Worm (Caenorhabditis elegans): ENCODE measurements around the gene msh-5.
A peak's percentile ranks its signal among the peaks of the same experiment; 100 is the strongest.

Gene msh-5

ce11 chrIV:13190075-13190474, 35.0 kb downstream of the msh-5 start:
- TF ChIP-seq fos-1 (tag; optimal IDR thresholded peaks at IDR 0.05), result no peak
- no peak for TF ChIP-seq sem-4 (tag; optimal IDR thresholded peaks at IDR 0.05)
- no peak for TF ChIP-seq lin-11 (tag; optimal IDR thresholded peaks at IDR 0.05)
- no peak for TF ChIP-seq nhr-10 (tag; optimal IDR thresholded peaks at IDR 0.05)
- TF ChIP-seq ama-1 (optimal IDR thresholded peaks at IDR 0.05), result no peak
- no peak for TF ChIP-seq unc-39 (tag; optimal IDR thresholded peaks at IDR 0.05)
- TF ChIP-seq ztf-11 (tag; optimal IDR thresholded peaks at IDR 0.05), result no peak
- no peak for TF ChIP-seq unc-55 (GFP tag; optimal IDR thresholded peaks at IDR 0.05)
- TF ChIP-seq aly-2 (tag; optimal IDR thresholded peaks at IDR 0.05), result no peak
- no peak for TF ChIP-seq peb-1 (tag; optimal IDR thresholded peaks at IDR 0.05)
- TF ChIP-seq elt-1 (tag; optimal IDR thresholded peaks at IDR 0.05), result no peak
- TF ChIP-seq unc-62 (GFP tag; optimal IDR thresholded peaks at IDR 0.05), result no peak
- TF ChIP-seq nhr-129 (tag; optimal IDR thresholded peaks at IDR 0.05), result no peak
- no peak for TF ChIP-seq mbf-1 (tag; optimal IDR thresholded peaks at IDR 0.05)
- TF ChIP-seq nhr-6 (tag; optimal IDR thresholded peaks at IDR 0.05), result no peak

ce11 chrIV:13193239-13193638, 38.2 kb downstream of the msh-5 start, which contains the start of gene F58D2.5:
Gene F58D2.5, minus strand, starts transcription at chrIV:13193339.
- no peak for TF ChIP-seq F13H6.1 (tag; optimal IDR thresholded peaks at IDR 0.05)
- no peak for TF ChIP-seq elt-3 (tag; optimal IDR thresholded peaks at IDR 0.05)
- TF ChIP-seq lin-13 (GFP tag; optimal IDR thresholded peaks at IDR 0.05), result no peak
- no peak for TF ChIP-seq mab-5 (tag; optimal IDR thresholded peaks at IDR 0.05)
- no peak for TF ChIP-seq zag-1 (tag; optimal IDR thresholded peaks at IDR 0.05)
- TF ChIP-seq fos-1 (tag; optimal IDR thresholded peaks at IDR 0.05), result no peak
- TF ChIP-seq nhr-11 (tag; optimal IDR thresholded peaks at IDR 0.05), result no peak
- TF ChIP-seq C34F6.9 (tag; optimal IDR thresholded peaks at IDR 0.05), result no peak
- TF ChIP-seq sma-3 (GFP tag; optimal IDR thresholded peaks at IDR 0.05), result no peak
- TF ChIP-seq snpc-4 (tag; optimal IDR thresholded peaks at IDR 0.05), result no peak
- no peak for TF ChIP-seq elt-1 (tag; optimal IDR thresholded peaks at IDR 0.05)
- TF ChIP-seq dmd-4 (tag; optimal IDR thresholded peaks at IDR 0.05), result no peak
- TF ChIP-seq peb-1 (tag; optimal IDR thresholded peaks at IDR 0.05), result no peak
- no peak for TF ChIP-seq ceh-82 (tag; optimal IDR thresholded peaks at IDR 0.05)
- no peak for TF ChIP-seq ztf-11 (tag; optimal IDR thresholded peaks at IDR 0.05)
- TF ChIP-seq mbf-1 (tag; optimal IDR thresholded peaks at IDR 0.05), result no peak
- no peak for TF ChIP-seq unc-39 (tag; optimal IDR thresholded peaks at IDR 0.05)
- no peak for TF ChIP-seq sem-4 (tag; optimal IDR thresholded peaks at IDR 0.05)
- no peak for TF ChIP-seq ama-1 (optimal IDR thresholded peaks at IDR 0.05)

DNA sequence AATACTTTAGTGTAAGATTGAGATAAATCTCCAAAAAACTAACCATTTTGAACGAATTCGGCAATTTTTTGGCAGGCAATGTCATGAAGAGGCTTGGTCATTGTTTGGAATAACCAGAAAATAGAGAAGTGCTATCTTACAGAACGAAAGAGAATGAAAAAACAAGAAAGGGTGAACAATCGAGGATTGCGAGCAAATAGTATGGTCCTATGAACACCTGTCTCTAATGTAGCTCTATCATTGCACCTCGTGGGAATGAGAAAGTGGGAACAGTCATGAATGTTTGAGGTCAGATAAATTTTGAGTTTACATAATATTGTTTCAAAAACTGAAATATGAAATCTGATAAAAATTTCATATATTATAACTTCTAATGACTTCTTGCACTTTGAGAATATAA, 42.2 kb downstream of the msh-5 start, which contains the start of gene C48D1.1:
C48D1.1 (minus strand) TSS at position 101 of the 400 bp plus-strand sequence.
- TF ChIP-seq skn-1 (tag; optimal IDR thresholded peaks at IDR 0.05), result no peak
- TF ChIP-seq elt-1 (tag; optimal IDR thresholded peaks at IDR 0.05), result no peak
- no peak for TF ChIP-seq R02D3.7 (tag; optimal IDR thresholded peaks at IDR 0.05)
- TF ChIP-seq sma-3 (GFP tag; optimal IDR thresholded peaks at IDR 0.05), result no peak
- TF ChIP-seq nhr-21 (tag; optimal IDR thresholded peaks at IDR 0.05), result no peak
- TF ChIP-seq nhr-25 (tag; optimal IDR thresholded peaks at IDR 0.05), result no peak
- no peak for TF ChIP-seq crh-2 (tag; optimal IDR thresholded peaks at IDR 0.05)
- TF ChIP-seq nhr-237 (tag; optimal IDR thresholded peaks at IDR 0.05), result no peak
- TF ChIP-seq unc-62 (GFP tag; optimal IDR thresholded peaks at IDR 0.05), result no peak

DNA sequence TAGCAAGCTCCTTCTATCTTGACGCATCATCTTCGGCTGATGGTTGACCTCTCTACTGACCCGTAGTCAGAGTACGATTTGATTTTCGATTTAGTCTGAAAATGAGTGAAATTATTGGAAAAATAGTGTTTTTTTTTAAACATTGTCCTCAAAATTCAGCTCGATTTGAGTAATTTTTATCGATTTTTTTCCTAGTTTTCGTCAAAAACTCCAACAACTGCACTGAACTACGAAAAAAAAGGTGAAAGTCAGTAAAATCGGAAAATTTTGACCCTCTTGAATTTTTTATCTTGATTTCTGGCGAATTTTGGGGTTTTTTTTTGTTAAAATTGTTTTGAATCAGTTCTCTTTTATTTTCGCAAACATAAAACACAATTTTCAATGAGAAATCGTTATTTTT, 49.0 kb downstream of the msh-5 start, which contains the start of gene ced-3:
ced-3 (minus strand) TSS at position 101 of the 400 bp plus-strand sequence.
- TF ChIP-seq mbf-1 (tag; optimal IDR thresholded peaks at IDR 0.05) (no peak), nhr-23 (tag; optimal IDR thresholded peaks at IDR 0.05) (no peak), nhr-25 (tag; optimal IDR thresholded peaks at IDR 0.05) (no peak), mab-5 (tag; optimal IDR thresholded peaks at IDR 0.05) (no peak), nhr-6 (tag; optimal IDR thresholded peaks at IDR 0.05) (no peak), sem-4 (tag; optimal IDR thresholded peaks at IDR 0.05) (no peak)

ce11 chrIV:13205891-13206290, 50.9 kb downstream of the msh-5 start:
- peak; percentile 50 for TF ChIP-seq unc-55 (GFP tag; optimal IDR thresholded peaks at IDR 0.05)
- TF ChIP-seq unc-39 (tag; optimal IDR thresholded peaks at IDR 0.05), result no peak
- peak in 1 of 2 experiments; percentile 45 for TF ChIP-seq lsy-2 (tag; optimal IDR thresholded peaks at IDR 0.05)
- no peak for TF ChIP-seq Y55F3AM.14 (GFP tag; optimal IDR thresholded peaks at IDR 0.05)
- peak; percentile 84 for TF ChIP-seq nhr-129 (tag; optimal IDR thresholded peaks at IDR 0.05)
- TF ChIP-seq fos-1 (tag; optimal IDR thresholded peaks at IDR 0.05), result peak; percentile 7
- peak; percentile 65 for TF ChIP-seq gmeb-1 (tag; optimal IDR thresholded peaks at IDR 0.05)
- TF ChIP-seq lin-13 (GFP tag; optimal IDR thresholded peaks at IDR 0.05), result no peak
- peak; percentile 38 for TF ChIP-seq C34F6.9 (tag; optimal IDR thresholded peaks at IDR 0.05)
